Worm (Caenorhabditis elegans): ENCODE data around the gene Y57G11A.2.

Y57G11A.2 gene

DNA sequence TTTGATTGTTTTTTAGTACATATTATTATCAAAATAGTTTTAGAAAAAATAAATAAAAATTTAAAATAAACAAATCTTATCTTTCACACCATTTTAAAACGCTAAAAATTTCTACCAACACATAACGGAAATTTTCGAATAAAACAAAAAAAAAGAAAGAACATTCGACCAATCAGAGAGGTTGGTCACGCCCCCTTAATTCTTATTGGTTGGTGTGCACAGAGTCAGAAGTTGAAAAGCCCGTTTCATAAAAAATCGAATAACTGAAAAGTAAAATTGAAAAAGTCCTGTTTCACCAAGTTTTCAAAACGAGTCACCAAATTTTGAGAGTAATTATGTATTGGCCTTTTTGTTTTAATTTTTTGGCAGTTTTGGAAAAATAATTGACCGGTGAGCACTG lies 28.2 kb downstream of the Y57G11A.2 start:
- no peak for TF ChIP-seq pes-1 (GFP tag; IDR thresholded peaks at IDR 0.05)
- TF ChIP-seq hnd-1 (tag; optimal IDR thresholded peaks at IDR 0.05), result no peak
- no peak for TF ChIP-seq ama-1 (optimal IDR thresholded peaks at IDR 0.05)
- no peak for TF ChIP-seq F13C5.2 (tag; optimal IDR thresholded peaks at IDR 0.05)
- no peak for TF ChIP-seq tbx-11 (GFP tag; IDR thresholded peaks at IDR 0.05)
- TF ChIP-seq hmg-4 (GFP tag; optimal IDR thresholded peaks at IDR 0.05), result no peak

DNA sequence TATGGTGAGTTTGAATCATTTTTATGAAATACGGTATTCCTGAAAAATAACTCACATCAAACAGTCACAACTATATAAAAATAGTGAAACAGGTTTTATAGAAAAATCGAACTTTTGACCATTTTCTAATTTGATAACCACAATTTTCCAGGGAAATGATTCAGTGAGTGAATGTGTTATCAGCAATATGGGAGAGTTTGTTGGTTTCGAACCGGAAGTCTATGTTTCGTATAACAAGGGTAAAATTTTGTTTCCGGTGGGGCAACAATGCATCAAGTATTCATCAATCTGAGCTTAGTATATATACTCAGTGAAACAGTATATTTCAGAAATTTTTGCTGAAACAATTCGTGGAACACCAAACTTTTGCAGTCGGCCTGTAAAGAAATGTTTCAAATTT lies 35.9 kb downstream of the Y57G11A.2 start:
- TF ChIP-seq ama-1 (optimal IDR thresholded peaks at IDR 0.05), result no peak
- no peak for TF ChIP-seq pes-1 (GFP tag; IDR thresholded peaks at IDR 0.05)
- TF ChIP-seq aly-1 (tag; optimal IDR thresholded peaks at IDR 0.05), result no peak
- TF ChIP-seq ceh-13 (GFP tag; optimal IDR thresholded peaks at IDR 0.05), result no peak
- no peak for TF ChIP-seq tbx-11 (GFP tag; IDR thresholded peaks at IDR 0.05)
- no peak for TF ChIP-seq ets-7 (tag; optimal IDR thresholded peaks at IDR 0.05)
- TF ChIP-seq hmg-4 (GFP tag; optimal IDR thresholded peaks at IDR 0.05), result no peak
- TF ChIP-seq F13C5.2 (tag; optimal IDR thresholded peaks at IDR 0.05), result no peak
- TF ChIP-seq B0310.2 (tag; optimal IDR thresholded peaks at IDR 0.05), result no peak
- TF ChIP-seq scrt-1 (GFP tag; IDR thresholded peaks at IDR 0.05), result no peak
- no peak for TF ChIP-seq sea-1 (GFP tag; conservative IDR thresholded peaks at IDR 0.05)
- no peak for TF ChIP-seq hmbx-1 (tag; optimal IDR thresholded peaks at IDR 0.05)
- no peak for TF ChIP-seq ceh-36 (tag; optimal IDR thresholded peaks at IDR 0.05)
- TF ChIP-seq flt-1 (GFP tag; IDR thresholded peaks at IDR 0.05), result no peak
- TF ChIP-seq hnd-1 (tag; optimal IDR thresholded peaks at IDR 0.05), result no peak
- TF ChIP-seq tra-4 (tag; optimal IDR thresholded peaks at IDR 0.05), result no peak
- TF ChIP-seq tbx-37 (GFP tag; conservative IDR thresholded peaks at IDR 0.05), result no peak

- no peak for TF ChIP-seq B0310.2 (tag; optimal IDR thresholded peaks at IDR 0.05)
- TF ChIP-seq hmg-4 (GFP tag; optimal IDR thresholded peaks at IDR 0.05), result no peak
- no peak for TF ChIP-seq pes-1 (GFP tag; IDR thresholded peaks at IDR 0.05)
- TF ChIP-seq hmbx-1 (tag; optimal IDR thresholded peaks at IDR 0.05), result no peak
- no peak for TF ChIP-seq sea-1 (GFP tag; conservative IDR thresholded peaks at IDR 0.05)
- no peak for TF ChIP-seq flt-1 (GFP tag; IDR thresholded peaks at IDR 0.05)
- TF ChIP-seq tbx-11 (GFP tag; IDR thresholded peaks at IDR 0.05), result no peak
- no peak for TF ChIP-seq tbx-37 (GFP tag; conservative IDR thresholded peaks at IDR 0.05)
- TF ChIP-seq ets-7 (tag; optimal IDR thresholded peaks at IDR 0.05), result no peak
- no peak for TF ChIP-seq ceh-13 (GFP tag; optimal IDR thresholded peaks at IDR 0.05)
- TF ChIP-seq tra-4 (tag; optimal IDR thresholded peaks at IDR 0.05), result no peak
- TF ChIP-seq hnd-1 (tag; optimal IDR thresholded peaks at IDR 0.05), result no peak
- no peak for TF ChIP-seq F13C5.2 (tag; optimal IDR thresholded peaks at IDR 0.05)
- TF ChIP-seq aly-1 (tag; optimal IDR thresholded peaks at IDR 0.05), result no peak
- no peak for TF ChIP-seq ceh-36 (tag; optimal IDR thresholded peaks at IDR 0.05)
Observed at ce11 chrIV:14481984-14482383, 37.3 kb downstream of the Y57G11A.2 start, which contains the start of gene Y57G11A.4. Gene Y57G11A.4, plus strand, starts transcription at chrIV:14482284.

ce11 chrIV:14469013-14469412 lies 50.3 kb downstream of the Y57G11A.2 start:
- TF ChIP-seq ceh-36 (tag; optimal IDR thresholded peaks at IDR 0.05) (no peak), hnd-1 (tag; optimal IDR thresholded peaks at IDR 0.05) (no peak), B0310.2 (tag; optimal IDR thresholded peaks at IDR 0.05) (no peak)

All from whole organism, early embryonic.